Worm (Caenorhabditis elegans) whole organism, young adult: ENCODE results near the gene clec-178.

Experiments
- C06A6.2 ChIP-seq: fragments of 200-800 bp; sonication (Bioruptor generic); conservative IDR thresholded peaks from 2 replicates; pipeline ENCODE4 v1.3.6; 2022; ENCODE audit warnings: missing genetic modification characterization, missing compliant biosample characterization
- C17E4.6 ChIP-seq: fragments of 200-800 bp; sonication (Bioruptor generic); IDR thresholded peaks from 2 replicates; pipeline ENCODE4 v1.3.6; 2022; ENCODE audit warnings: missing genetic modification reagents, missing genetic modification characterization, missing compliant biosample characterization
- D2030.7 ChIP-seq: fragments of 200-800 bp; sonication (Bioruptor generic); IDR thresholded peaks from 2 replicates; pipeline ENCODE4 v1.3.6; 2022; ENCODE audit warnings: missing genetic modification reagents, missing genetic modification characterization, missing compliant biosample characterization
- F10E7.11 ChIP-seq: sonication (generic microtip); optimal IDR thresholded peaks from 2 replicates; lab custom pipeline; 2017; ENCODE audit warnings: mild to moderate bottlenecking, missing genetic modification characterization, moderate library complexity, missing compliant biosample characterization
- F22D6.2 ChIP-seq: sonication (generic microtip); optimal IDR thresholded peaks from 2 replicates; lab custom pipeline; 2016; ENCODE audit warnings: mild to moderate bottlenecking, missing genetic modification characterization, missing compliant biosample characterization
- F37B4.10 ChIP-seq: fragments of 200-800 bp; sonication (Bioruptor generic); IDR thresholded peaks from 2 replicates; pipeline ENCODE4 v1.3.6; 2022; ENCODE audit warnings: missing genetic modification characterization, missing compliant biosample characterization
- K11D2.4 ChIP-seq: fragments of 200-800 bp; sonication (Bioruptor generic); IDR thresholded peaks from 2 replicates; pipeline ENCODE4 v1.3.6; 2022; ENCODE audit warnings: missing genetic modification reagents, missing genetic modification characterization, missing compliant biosample characterization
- Y53G8AR.9 ChIP-seq: fragments of 200-800 bp; sonication (Bioruptor generic); conservative IDR thresholded peaks from 2 replicates; pipeline ENCODE4 v1.3.6; 2022; ENCODE audit warnings: missing genetic modification reagents, missing genetic modification characterization, missing compliant biosample characterization
- Y56A3A.18 ChIP-seq: fragments of 200-800 bp; sonication (Bioruptor generic); IDR thresholded peaks from 2 replicates; pipeline ENCODE4 v1.3.6; 2022; ENCODE audit warnings: missing genetic modification reagents, missing genetic modification characterization, missing compliant biosample characterization
- Y79H2A.3 ChIP-seq: fragments of 200-800 bp; sonication (Bioruptor generic); conservative IDR thresholded peaks from 2 replicates; pipeline ENCODE4 v1.3.6; 2022; ENCODE audit warnings: missing genetic modification reagents, missing genetic modification characterization, missing compliant biosample characterization
- akir-1 ChIP-seq: fragments of 200-800 bp; sonication (Bioruptor generic); optimal IDR thresholded peaks from 2 replicates; lab custom pipeline; 2018; ENCODE audit warnings: mild to moderate bottlenecking, missing genetic modification characterization, moderate library complexity, missing compliant biosample characterization
- aptf-2 ChIP-seq: fragments of 200-800 bp; sonication (Bioruptor generic); conservative IDR thresholded peaks from 2 replicates; pipeline ENCODE4 v1.3.6; 2022; ENCODE audit warnings: missing genetic modification reagents, missing genetic modification characterization, missing compliant biosample characterization
- atf-7 ChIP-seq: sonication (generic microtip); optimal IDR thresholded peaks from 2 replicates; lab custom pipeline; 2017; ENCODE audit warnings: mild to moderate bottlenecking, missing genetic modification characterization, missing compliant biosample characterization
- athp-1 ChIP-seq: sonication (generic microtip); optimal IDR thresholded peaks from 2 replicates; lab custom pipeline; 2017; ENCODE audit warnings: mild to moderate bottlenecking, missing genetic modification characterization, missing compliant biosample characterization
- attf-6 ChIP-seq: fragments of 200-800 bp; sonication (Bioruptor generic); IDR thresholded peaks from 2 replicates; pipeline ENCODE4 v1.3.6; 2022; ENCODE audit warnings: missing genetic modification reagents, missing genetic modification characterization, missing compliant biosample characterization
- cebp-2 ChIP-seq: fragments of 200-800 bp; sonication (Bioruptor generic); IDR thresholded peaks from 2 replicates; pipeline ENCODE4 v1.3.6; 2022; ENCODE audit warnings: missing genetic modification characterization, missing compliant biosample characterization
- ceh-79 ChIP-seq: sonication (generic microtip); optimal IDR thresholded peaks from 2 replicates; lab custom pipeline; 2017; ENCODE audit warnings: mild to moderate bottlenecking, missing genetic modification characterization, missing compliant biosample characterization
- ceh-91 ChIP-seq: fragments of 200-800 bp; sonication (Bioruptor generic); IDR thresholded peaks from 2 replicates; pipeline ENCODE4 v1.3.6; 2022; ENCODE audit warnings: missing genetic modification reagents, missing genetic modification characterization, missing compliant biosample characterization
- dpff-1 ChIP-seq: sonication (generic microtip); optimal IDR thresholded peaks from 2 replicates; lab custom pipeline; 2017; ENCODE audit warnings: mild to moderate bottlenecking, missing genetic modification characterization, missing compliant biosample characterization
- dpl-1 ChIP-seq: fragments of 150-350 bp; optimal IDR thresholded peaks from 2 replicates; lab custom pipeline; 2014; ENCODE audit warnings: missing biosample characterization, missing genetic modification reagents, missing genetic modification characterization
- ekl-4 ChIP-seq: fragments of 200-800 bp; sonication (Bioruptor generic); IDR thresholded peaks from 2 replicates; pipeline ENCODE4 v1.3.6; 2022; ENCODE audit warnings: missing genetic modification reagents, missing genetic modification characterization, missing compliant biosample characterization
- hmg-1.2 ChIP-seq: fragments of 200-800 bp; sonication (Bioruptor generic); IDR thresholded peaks from 2 replicates; pipeline ENCODE4 v1.3.6; 2022; ENCODE audit warnings: missing genetic modification reagents, missing genetic modification characterization, missing compliant biosample characterization
- hrde-1 ChIP-seq: sonication (generic microtip); optimal IDR thresholded peaks from 2 replicates; lab custom pipeline; 2016; ENCODE audit warnings: missing genetic modification characterization, mild to moderate bottlenecking, missing compliant biosample characterization, moderate library complexity, missing genotype, missing genetic modification reagents, borderline replicate concordance
- let-607 ChIP-seq, 2 experiments: fragments of 200-800 bp in 1 of 2; sonication (Bioruptor generic) in 1 of 2; sonication (generic microtip) in 1 of 2; optimal IDR thresholded peaks; 2 replicates each; lab custom pipeline; 2016 to 2018; ENCODE audit warnings: mild to moderate bottlenecking in 2 of 2, missing compliant biosample characterization in 2 of 2, missing genetic modification characterization in 2 of 2, moderate library complexity in 2 of 2, missing genotype in 1 of 2
- lin-26 ChIP-seq: fragments of 200-800 bp; sonication (Bioruptor generic); IDR thresholded peaks from 2 replicates; pipeline ENCODE4 v1.3.6; 2022; ENCODE audit warnings: missing genetic modification reagents, missing genetic modification characterization, missing compliant biosample characterization
- lin-54 ChIP-seq: fragments of 200-800 bp; sonication (Bioruptor generic); optimal IDR thresholded peaks from 2 replicates; lab custom pipeline; 2018; ENCODE audit warnings: mild to moderate bottlenecking, missing genetic modification characterization, missing compliant biosample characterization
- lir-1 ChIP-seq: fragments of 200-800 bp; sonication (Bioruptor generic); conservative IDR thresholded peaks from 2 replicates; pipeline ENCODE4 v1.3.6; 2022; ENCODE audit warnings: missing genetic modification reagents, missing genetic modification characterization, missing compliant biosample characterization
- madf-6 ChIP-seq: fragments of 200-800 bp; sonication (Bioruptor generic); IDR thresholded peaks from 2 replicates; pipeline ENCODE4 v1.3.6; 2022; ENCODE audit warnings: missing genetic modification reagents, missing genetic modification characterization, missing compliant biosample characterization
- mcd-1 ChIP-seq: fragments of 200-800 bp; sonication (Bioruptor generic); IDR thresholded peaks from 2 replicates; pipeline ENCODE4 v1.3.6; 2022; ENCODE audit warnings: missing genetic modification reagents, missing genetic modification characterization, missing compliant biosample characterization
- mes-4 ChIP-seq: sonication (generic microtip); optimal IDR thresholded peaks from 2 replicates; lab custom pipeline; 2016; ENCODE audit warnings: missing genotype, missing genetic modification characterization, missing compliant biosample characterization
- nhr-27 ChIP-seq: fragments of 200-800 bp; sonication (Bioruptor generic); optimal IDR thresholded peaks from 2 replicates; lab custom pipeline; 2018; ENCODE audit warnings: mild to moderate bottlenecking, missing genetic modification characterization, moderate library complexity, missing compliant biosample characterization
- nhr-80 ChIP-seq: sonication (generic microtip); optimal IDR thresholded peaks from 2 replicates; lab custom pipeline; 2016; ENCODE audit warnings: missing genetic modification characterization, missing compliant biosample characterization
- rcor-1 ChIP-seq: fragments of 200-800 bp; sonication (Bioruptor generic); IDR thresholded peaks from 2 replicates; pipeline ENCODE4 v1.3.6; 2022; ENCODE audit warnings: missing genetic modification reagents, missing genetic modification characterization, missing compliant biosample characterization
- rpc-1 ChIP-seq, 2 experiments: fragments of 150-350 bp in 1 of 2; sonication (generic microtip) in 1 of 2; optimal IDR thresholded peaks; 2 replicates each; lab custom pipeline; 2014 to 2018; ENCODE audit warnings: missing biosample characterization in 1 of 2, missing genetic modification characterization in 1 of 2, missing genetic modification reagents in 1 of 2, missing genotype in 1 of 2
- sea-2 ChIP-seq: fragments of 200-800 bp; sonication (Bioruptor generic); IDR thresholded peaks from 2 replicates; pipeline ENCODE4 v1.3.6; 2022; ENCODE audit warnings: missing genetic modification characterization, missing compliant biosample characterization
- snpc-1.1 ChIP-seq: sonication (generic microtip); optimal IDR thresholded peaks from 2 replicates; lab custom pipeline; 2017; ENCODE audit warnings: missing genetic modification characterization, mild to moderate bottlenecking, missing compliant biosample characterization, antibody characterized with exemption, moderate library complexity, missing genotype, missing genetic modification reagents; ENCODE audit not compliant: insufficient read depth
- snpc-3.4 ChIP-seq: sonication (generic microtip); optimal IDR thresholded peaks from 2 replicates; lab custom pipeline; 2017; ENCODE audit warnings: missing genetic modification characterization, mild to moderate bottlenecking, missing compliant biosample characterization, antibody characterized with exemption, moderate library complexity, missing genotype, missing genetic modification reagents
- snpc-4 ChIP-seq, 5 experiments: fragments of 150-350 bp in 1 of 5; sonication (generic microtip) in 4 of 5; optimal IDR thresholded peaks; 2 replicates each; lab custom pipeline; 2014 to 2018; ENCODE audit warnings: missing genetic modification characterization in 5 of 5, missing biosample characterization in 3 of 5, antibody characterized with exemption in 2 of 5, mild to moderate bottlenecking in 2 of 5, missing compliant biosample characterization in 2 of 5, missing genotype in 2 of 5, moderate library complexity in 2 of 5, missing genetic modification reagents in 1 of 5
- sptf-2 ChIP-seq: fragments of 200-800 bp; sonication (Bioruptor generic); optimal IDR thresholded peaks from 2 replicates; lab custom pipeline; 2018; ENCODE audit warnings: mild to moderate bottlenecking, missing genetic modification characterization, missing compliant biosample characterization
- tbx-9 ChIP-seq: sonication (generic microtip); optimal IDR thresholded peaks from 2 replicates; lab custom pipeline; 2016; ENCODE audit warnings: borderline replicate concordance, missing genetic modification characterization, inconsistent platforms, missing compliant biosample characterization
- unc-62 ChIP-seq: fragments of 150-350 bp; optimal IDR thresholded peaks from 2 replicates; lab custom pipeline; 2014; ENCODE audit warnings: missing biosample characterization, missing genetic modification reagents, missing genetic modification characterization
- xnd-1 ChIP-seq: sonication (generic microtip); optimal IDR thresholded peaks from 2 replicates; lab custom pipeline; 2016; ENCODE audit warnings: missing genotype, missing genetic modification reagents, missing genetic modification characterization, missing compliant biosample characterization
- ztf-18 ChIP-seq: sonication (generic microtip); optimal IDR thresholded peaks from 2 replicates; lab custom pipeline; 2016; ENCODE audit warnings: missing genotype, mild to moderate bottlenecking, missing genetic modification characterization, missing compliant biosample characterization
- ztf-25 ChIP-seq: fragments of 200-800 bp; sonication (Bioruptor generic); IDR thresholded peaks from 2 replicates; pipeline ENCODE4 v1.3.6; 2022; ENCODE audit warnings: missing genetic modification reagents, missing genetic modification characterization, missing compliant biosample characterization
- ztf-26 ChIP-seq: sonication (generic microtip); optimal IDR thresholded peaks from 2 replicates; lab custom pipeline; 2017; ENCODE audit warnings: missing genetic modification characterization, missing compliant biosample characterization
- ztf-3 ChIP-seq: fragments of 200-800 bp; sonication (Bioruptor generic); optimal IDR thresholded peaks from 2 replicates; lab custom pipeline; 2018; ENCODE audit warnings: mild to moderate bottlenecking, missing genetic modification characterization, missing compliant biosample characterization
- ztf-6 ChIP-seq: fragments of 200-800 bp; sonication (Bioruptor generic); IDR thresholded peaks from 2 replicates; pipeline ENCODE4 v1.3.6; 2022; ENCODE audit warnings: missing genetic modification reagents, missing genetic modification characterization, missing compliant biosample characterization

clec-178 gene

DNA sequence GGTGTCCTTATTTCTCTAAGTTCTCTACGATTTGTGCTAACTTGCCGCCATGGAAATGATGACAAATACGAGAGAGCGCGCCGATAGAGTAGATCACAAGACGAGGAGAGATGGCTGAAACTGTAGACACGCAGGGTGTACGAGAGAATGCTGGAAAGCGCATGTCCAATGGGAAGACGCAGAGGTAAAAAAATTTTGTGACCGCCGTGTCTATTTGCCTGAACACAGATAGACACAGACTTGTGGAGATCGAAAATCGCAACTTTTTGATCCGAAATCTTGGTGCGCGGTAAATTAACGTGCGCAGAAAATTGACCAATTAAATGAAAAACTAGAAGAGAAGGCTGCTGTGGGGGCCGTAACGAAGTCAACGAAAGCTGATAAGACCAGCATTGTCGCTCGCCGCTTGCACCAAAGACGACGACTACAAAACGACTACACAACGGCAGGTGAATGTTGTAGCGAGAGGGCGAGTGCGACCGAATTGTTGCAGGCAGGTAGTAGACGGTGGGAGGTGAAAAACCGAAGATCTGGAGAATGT is 3.4 kb downstream of the clec-178 start (continued):
- TF ChIP-seq Y56A3A.18 (GFP tag; lab: Robert Waterston, UW) = no peak
- TF ChIP-seq dpff-1 (tag; lab: Kevin White, UChicago) = no peak
- TF ChIP-seq sea-2 (GFP tag; lab: Robert Waterston, UW) = no peak
- TF ChIP-seq aptf-2 (GFP tag; lab: Robert Waterston, UW) = no peak
- TF ChIP-seq akir-1 (GFP tag; lab: Kevin White, UChicago) = no peak
- TF ChIP-seq atf-7 = peak; percentile 30
- peak; percentile 57 for TF ChIP-seq ztf-26 (tag; lab: Kevin White, UChicago)
- TF ChIP-seq nhr-80 = no peak
- TF ChIP-seq mes-4 (tag; lab: Kevin White, UChicago) = no peak
- no peak for TF ChIP-seq ztf-6 (GFP tag; lab: Robert Waterston, UW)
- TF ChIP-seq C17E4.6 (GFP tag; lab: Robert Waterston, UW) = no peak
- TF ChIP-seq ztf-25 (GFP tag; lab: Robert Waterston, UW) = no peak
- TF ChIP-seq rcor-1 (GFP tag; lab: Robert Waterston, UW) = no peak
- peak; percentile 86 for TF ChIP-seq madf-6 (GFP tag; lab: Robert Waterston, UW)
- no peak for TF ChIP-seq attf-6 (GFP tag; lab: Robert Waterston, UW)
- TF ChIP-seq hrde-1 (tag; lab: Kevin White, UChicago) = no peak
- TF ChIP-seq ztf-3 (GFP tag; lab: Kevin White, UChicago) = no peak
- TF ChIP-seq F10E7.11 (tag; lab: Kevin White, UChicago) = no peak
- no peak for TF ChIP-seq nhr-27 (tag; lab: Kevin White, UChicago)
- no peak for TF ChIP-seq lir-1 (GFP tag; lab: Robert Waterston, UW)
- no peak for TF ChIP-seq K11D2.4
- 0 out of 2 replicates have a peak, but pooled peaks have one; percentile 5 for TF ChIP-seq mcd-1 (GFP tag; lab: Robert Waterston, UW)
- TF ChIP-seq F22D6.2 (tag; lab: Kevin White, UChicago) = no peak
- TF ChIP-seq ceh-79 = no peak
- no peak for TF ChIP-seq ztf-18 (tag; lab: Kevin White, UChicago)
- TF ChIP-seq sptf-2 (GFP tag; lab: Kevin White, UChicago) = no peak
- no peak for TF ChIP-seq cebp-2 (GFP tag; lab: Robert Waterston, UW)
- no peak for TF ChIP-seq snpc-1.1 (tag; lab: Kevin White, UChicago)
- peak; percentile 56; the same call in 1 of the 2 replicates for TF ChIP-seq ekl-4 (GFP tag; lab: Robert Waterston, UW)
- TF ChIP-seq tbx-9 = no peak
- TF ChIP-seq Y79H2A.3 (GFP tag; lab: Robert Waterston, UW) = no peak
- TF ChIP-seq athp-1 = no peak
- no peak for TF ChIP-seq Y53G8AR.9
- peak; percentile 44; the same call in 1 of the 2 replicates for TF ChIP-seq lin-26
- peak; percentile 57 for TF ChIP-seq xnd-1 (tag; lab: Kevin White, UChicago)
- no peak for TF ChIP-seq unc-62 (GFP tag; lab: Kevin White, UChicago)
- no peak for TF ChIP-seq let-607 (tag; optimal IDR thresholded peaks at IDR 0.05; lab: Kevin White, UChicago)
- no peak for TF ChIP-seq snpc-4 (GFP tag; optimal IDR thresholded peaks at IDR 0.05; lab: Kevin White, UChicago)
- TF ChIP-seq snpc-4 (tag; optimal IDR thresholded peaks at IDR 0.05; lab: Kevin White, UChicago) = peak; percentile 25 to 68 (median 48)
- TF ChIP-seq ceh-91 (GFP tag; lab: Robert Waterston, UW) = 0 out of 2 replicates have a peak, but pooled peaks have one; percentile 26
- TF ChIP-seq C06A6.2 (GFP tag; lab: Robert Waterston, UW) = 0 out of 2 replicates have a peak, but pooled peaks have one; percentile 56
- TF ChIP-seq lin-54 (GFP tag; lab: Kevin White, UChicago) = peak; percentile 48
- TF ChIP-seq D2030.7 (GFP tag; lab: Robert Waterston, UW) = no peak
- no peak for TF ChIP-seq snpc-3.4
- no peak for TF ChIP-seq F37B4.10
- TF ChIP-seq rpc-1 (optimal IDR thresholded peaks at IDR 0.05; lab: Kevin White, UChicago) = no peak
- no peak for TF ChIP-seq rpc-1 (tag; optimal IDR thresholded peaks at IDR 0.05; lab: Kevin White, UChicago)
- peak; percentile 90 for TF ChIP-seq hmg-1.2
- TF ChIP-seq dpl-1 (GFP tag; lab: Kevin White, UChicago) = peak; percentile 18
